Fruit fly (Drosophila melanogaster) whole organism, embryonic: Measurements from ENCODE around the gene CG9391.
A peak's percentile ranks its signal among the peaks of the same experiment; 100 is the strongest.

Experiments used
- Ada2b ChIP-seq: fragments of 200-800 bp; sonication (Bioruptor generic); IDR thresholded peaks from 2 replicates; pipeline ENCODE4 v1.3.6; 2022; ENCODE audit warnings: missing biosample characterization, missing genetic modification characterization
- Antp ChIP-seq: fragments of 200-800 bp; sonication (Bioruptor generic); optimal IDR thresholded peaks from 3 replicates; lab custom pipeline; 2016; ENCODE audit warnings: missing biosample characterization, missing genetic modification characterization
- CG11398 ChIP-seq: fragments of 200-800 bp; sonication (Bioruptor generic); optimal IDR thresholded peaks from 2 replicates; lab custom pipeline; 2016; ENCODE audit warnings: missing biosample characterization, missing genetic modification characterization
- CG11723 ChIP-seq: fragments of 200-800 bp; sonication (Bioruptor generic); optimal IDR thresholded peaks from 2 replicates; lab custom pipeline; 2017; ENCODE audit warnings: missing biosample characterization, mild to moderate bottlenecking, missing genetic modification characterization
- CG15269 ChIP-seq: fragments of 200-800 bp; sonication (Bioruptor generic); optimal IDR thresholded peaks from 2 replicates; lab custom pipeline; 2018; ENCODE audit warnings: missing biosample characterization, mild to moderate bottlenecking, missing genetic modification characterization, moderate library complexity
- CG15479 ChIP-seq: fragments of 200-800 bp; sonication (Bioruptor generic); optimal IDR thresholded peaks from 3 replicates; lab custom pipeline; 2019; ENCODE audit warnings: missing biosample characterization, mild to moderate bottlenecking, missing genetic modification characterization, moderate library complexity
- CG16813 ChIP-seq: fragments of 200-800 bp; sonication (Bioruptor generic); IDR thresholded peaks from 3 replicates; pipeline ENCODE4 v1.3.6; 2022; ENCODE audit warnings: missing biosample characterization, missing genetic modification characterization; ENCODE audit not compliant: partially characterized antibody
- CG17328 ChIP-seq: fragments of 200-800 bp; sonication (Bioruptor generic); IDR thresholded peaks from 2 replicates; pipeline ENCODE4 v1.3.6; 2022; ENCODE audit warnings: missing biosample characterization, missing genetic modification characterization
- CG18262 ChIP-seq: fragments of 200-800 bp; optimal IDR thresholded peaks from 3 replicates; lab custom pipeline; 2019; ENCODE audit warnings: missing biosample characterization, mild to moderate bottlenecking, missing genetic modification characterization, moderate library complexity
- CG3065 ChIP-seq: fragments of 200-800 bp; sonication (Bioruptor generic); optimal IDR thresholded peaks from 2 replicates; lab custom pipeline; 2016; ENCODE audit warnings: missing biosample characterization, missing genetic modification characterization
- CG31441 ChIP-seq: fragments of 200-800 bp; sonication (Bioruptor generic); IDR thresholded peaks from 2 replicates; pipeline ENCODE4 v1.3.6; 2022; ENCODE audit warnings: missing biosample characterization, missing genetic modification characterization
- CG4282 ChIP-seq: fragments of 200-800 bp; sonication (Bioruptor generic); optimal IDR thresholded peaks from 2 replicates; lab custom pipeline; 2016; ENCODE audit warnings: missing biosample characterization, missing genetic modification characterization
- CG6254 ChIP-seq: fragments of 200-800 bp; sonication (Bioruptor generic); optimal IDR thresholded peaks from 3 replicates; lab custom pipeline; 2017; ENCODE audit warnings: mild to moderate bottlenecking, missing biosample characterization, missing genetic modification reagents, missing genetic modification characterization
- CG6689 ChIP-seq: fragments of 200-800 bp; sonication (Bioruptor generic); IDR thresholded peaks from 2 replicates; pipeline ENCODE4 v1.3.6; 2022; ENCODE audit warnings: missing biosample characterization, missing genetic modification characterization
- CG6765 ChIP-seq: fragments of 200-800 bp; sonication (Bioruptor generic); optimal IDR thresholded peaks from 3 replicates; lab custom pipeline; 2017; ENCODE audit warnings: missing biosample characterization, mild to moderate bottlenecking, missing genetic modification characterization
- CG7556 ChIP-seq: fragments of 200-800 bp; sonication (Bioruptor generic); optimal IDR thresholded peaks from 2 replicates; lab custom pipeline; 2017; ENCODE audit warnings: missing biosample characterization, mild to moderate bottlenecking, missing genetic modification characterization
- CG9727 ChIP-seq: fragments of 200-800 bp; sonication (Bioruptor generic); optimal IDR thresholded peaks from 3 replicates; lab custom pipeline; 2017; ENCODE audit warnings: missing biosample characterization, mild to moderate bottlenecking, missing genetic modification characterization
- CkIIα-i1 ChIP-seq: fragments of 200-800 bp; sonication (Bioruptor generic); IDR thresholded peaks from 2 replicates; pipeline ENCODE4 v1.3.6; 2022; ENCODE audit warnings: missing biosample characterization, missing genetic modification characterization
- D19A ChIP-seq: fragments of 200-800 bp; optimal IDR thresholded peaks from 3 replicates; lab custom pipeline; 2019; ENCODE audit warnings: missing biosample characterization, mild to moderate bottlenecking, missing genetic modification characterization, moderate library complexity
- D19B ChIP-seq: fragments of 200-800 bp; sonication (Bioruptor generic); optimal IDR thresholded peaks from 2 replicates; lab custom pipeline; 2017; ENCODE audit warnings: missing biosample characterization, mild to moderate bottlenecking, missing genetic modification characterization
- Dp ChIP-seq: fragments of 200-800 bp; sonication (Bioruptor generic); optimal IDR thresholded peaks from 2 replicates; lab custom pipeline; 2018; ENCODE audit warnings: missing biosample characterization, mild to moderate bottlenecking, missing genetic modification characterization, moderate library complexity
- Fer3 ChIP-seq: fragments of 200-800 bp; sonication (Bioruptor generic); optimal IDR thresholded peaks from 2 replicates; lab custom pipeline; 2018; ENCODE audit warnings: missing biosample characterization, mild to moderate bottlenecking, missing genetic modification characterization, moderate library complexity
- Hand ChIP-seq: fragments of 200-800 bp; sonication (Bioruptor generic); optimal IDR thresholded peaks from 2 replicates; lab custom pipeline; 2017; ENCODE audit warnings: mild to moderate bottlenecking, missing biosample characterization, missing genetic modification reagents, missing genetic modification characterization
- Hmx ChIP-seq: fragments of 200-800 bp; sonication (Bioruptor generic); optimal IDR thresholded peaks from 2 replicates; lab custom pipeline; 2016; ENCODE audit warnings: missing biosample characterization, missing genetic modification characterization
- NFAT ChIP-seq: fragments of 200-800 bp; sonication (Bioruptor generic); IDR thresholded peaks from 2 replicates; pipeline ENCODE4 v1.3.6; 2022; ENCODE audit warnings: missing biosample characterization, missing genetic modification characterization
- Pdp1 ChIP-seq, 2 experiments: fragments of 200-800 bp; sonication (Bioruptor generic); optimal IDR thresholded peaks; 3 replicates each; lab custom pipeline; 2016; ENCODE audit warnings: missing biosample characterization in 2 of 2, missing genetic modification characterization in 2 of 2, mild to moderate bottlenecking in 1 of 2, moderate library complexity in 1 of 2
- Six4 ChIP-seq: fragments of 200-800 bp; sonication (Bioruptor generic); optimal IDR thresholded peaks from 2 replicates; lab custom pipeline; 2016; ENCODE audit warnings: missing biosample characterization, missing genetic modification characterization
- Sox102F ChIP-seq: fragments of 200-800 bp; sonication (Bioruptor generic); optimal IDR thresholded peaks from 2 replicates; lab custom pipeline; 2018; ENCODE audit warnings: missing biosample characterization, mild to moderate bottlenecking, missing genetic modification characterization, moderate library complexity
- Xrp1 ChIP-seq: fragments of 200-800 bp; sonication (Bioruptor generic); IDR thresholded peaks from 2 replicates; pipeline ENCODE4 v1.3.6; 2022; ENCODE audit warnings: missing biosample characterization, missing genetic modification characterization
- br ChIP-seq: fragments of >200 bp; optimal IDR thresholded peaks from 2 replicates; lab custom pipeline; 2017
- cg ChIP-seq: fragments of 200-800 bp; sonication (Bioruptor generic); optimal IDR thresholded peaks from 3 replicates; lab custom pipeline; 2019; ENCODE audit warnings: missing biosample characterization, mild to moderate bottlenecking, missing genetic modification characterization, moderate library complexity
- chm ChIP-seq: fragments of 200-800 bp; sonication (Bioruptor generic); IDR thresholded peaks from 2 replicates; pipeline ENCODE4 v1.3.6; 2022; ENCODE audit warnings: missing biosample characterization, missing genetic modification characterization
- eve ChIP-seq, 2 experiments: fragments of >200 bp; optimal IDR thresholded peaks; 2 replicates each; lab custom pipeline; 2017; ENCODE audit warnings: missing biosample characterization in 2 of 2, missing genetic modification characterization in 2 of 2
- ewg ChIP-seq: fragments of 200-800 bp; sonication (Bioruptor generic); optimal IDR thresholded peaks from 3 replicates; lab custom pipeline; 2017; ENCODE audit warnings: mild to moderate bottlenecking, missing biosample characterization, missing genetic modification reagents, missing genetic modification characterization
- gem ChIP-seq: fragments of 200-800 bp; sonication (Bioruptor generic); optimal IDR thresholded peaks from 2 replicates; lab custom pipeline; 2019; ENCODE audit warnings: missing biosample characterization, mild to moderate bottlenecking, missing genetic modification characterization, moderate library complexity
- jigr1 ChIP-seq: fragments of 200-800 bp; sonication (Bioruptor generic); IDR thresholded peaks from 3 replicates; pipeline ENCODE4 v1.3.6; 2022; ENCODE audit warnings: missing biosample characterization, missing genetic modification characterization
- jumu ChIP-seq: fragments of 200-800 bp; sonication (Bioruptor generic); optimal IDR thresholded peaks from 3 replicates; lab custom pipeline; 2016; ENCODE audit warnings: missing biosample characterization, missing genetic modification characterization
- kni ChIP-seq: fragments of 200-800 bp; sonication (Bioruptor generic); optimal IDR thresholded peaks from 3 replicates; lab custom pipeline; 2017; ENCODE audit warnings: mild to moderate bottlenecking, missing biosample characterization, missing genetic modification reagents, missing genetic modification characterization
- nmo ChIP-seq: fragments of 200-800 bp; sonication (Bioruptor generic); optimal IDR thresholded peaks from 2 replicates; lab custom pipeline; 2018; ENCODE audit warnings: missing biosample characterization, mild to moderate bottlenecking, missing genetic modification characterization, moderate library complexity
- oc ChIP-seq: fragments of 200-800 bp; sonication (Bioruptor generic); optimal IDR thresholded peaks from 2 replicates; lab custom pipeline; 2018; ENCODE audit warnings: missing biosample characterization, mild to moderate bottlenecking, missing genetic modification characterization, moderate library complexity
- onecut ChIP-seq: fragments of 200-800 bp; sonication (Bioruptor generic); IDR thresholded peaks from 2 replicates; pipeline ENCODE4 v1.3.6; 2022; ENCODE audit warnings: missing biosample characterization, missing genetic modification characterization
- pros ChIP-seq: fragments of 200-800 bp; sonication (Bioruptor generic); optimal IDR thresholded peaks from 3 replicates; lab custom pipeline; 2019; ENCODE audit warnings: missing biosample characterization, mild to moderate bottlenecking, missing genetic modification characterization, moderate library complexity
- ranshi ChIP-seq: fragments of 200-800 bp; sonication (Bioruptor generic); IDR thresholded peaks from 2 replicates; pipeline ENCODE4 v1.3.6; 2022; ENCODE audit warnings: missing biosample characterization, missing genetic modification characterization
- run ChIP-seq: fragments of 200-800 bp; sonication (Bioruptor generic); optimal IDR thresholded peaks from 3 replicates; lab custom pipeline; 2018; ENCODE audit warnings: missing biosample characterization, mild to moderate bottlenecking, missing genetic modification characterization
- stwl ChIP-seq: fragments of 200-800 bp; sonication (Bioruptor generic); optimal IDR thresholded peaks from 3 replicates; lab custom pipeline; 2018; ENCODE audit warnings: missing biosample characterization, mild to moderate bottlenecking, missing genetic modification characterization, moderate library complexity
- tio ChIP-seq: fragments of 200-800 bp; sonication (Bioruptor generic); optimal IDR thresholded peaks from 2 replicates; lab custom pipeline; 2017; ENCODE audit warnings: missing biosample characterization, missing genetic modification characterization, inconsistent platforms
- toy ChIP-seq: fragments of 200-800 bp; sonication (Bioruptor generic); IDR thresholded peaks from 2 replicates; pipeline ENCODE4 v1.3.6; 2022; ENCODE audit warnings: missing biosample characterization, missing genetic modification characterization
- wek ChIP-seq: fragments of 200-800 bp; sonication (Bioruptor generic); optimal IDR thresholded peaks from 3 replicates; lab custom pipeline; 2018; ENCODE audit warnings: missing biosample characterization, mild to moderate bottlenecking, missing genetic modification characterization, moderate library complexity
- z ChIP-seq: fragments of 200-800 bp; sonication (Bioruptor generic); IDR thresholded peaks from 3 replicates; pipeline ENCODE4 v1.3.6; 2022; ENCODE audit warnings: missing biosample characterization, missing genetic modification characterization

Gene CG9391

dm6 chr3L:21259257-21259656, 8.9 kb downstream of the CG9391 start (continued):
- TF ChIP-seq jumu (GFP tag; lab: Kevin White, UChicago) (peak; percentile 3), CG17328 (GFP tag; lab: Robert Waterston, UW) (0 out of 2 replicates have a peak, but pooled peaks have one; percentile 4), CG16813 (GFP tag; lab: Robert Waterston, UW) (no peak), z (GFP tag; lab: Robert Waterston, UW) (no peak), D19B (no peak), pros (GFP tag; lab: Kevin White, UChicago) (no peak), NFAT (no peak), CG7556 (GFP tag; lab: Kevin White, UChicago) (no peak), CG6765 (GFP tag; lab: Kevin White, UChicago) (no peak), run (tag; lab: Kevin White, UChicago) (no peak), cg (peak; percentile 26), Xrp1 (GFP tag; lab: Robert Waterston, UW) (0 out of 2 replicates have a peak, but pooled peaks have one; percentile 6), Hand (GFP tag; lab: Kevin White, UChicago) (no peak), Dp (GFP tag; lab: Kevin White, UChicago) (no peak), Antp (no peak), ranshi (GFP tag; lab: Robert Waterston, UW) (no peak), CG31441 (0 out of 2 replicates have a peak, but pooled peaks have one; percentile 14), CG6254 (GFP tag; lab: Kevin White, UChicago) (peak; percentile 9), Sox102F (GFP tag; lab: Kevin White, UChicago) (peak; percentile 65), D19A (tag; lab: Kevin White, UChicago) (peak; percentile 47), CG6689 (GFP tag; lab: Robert Waterston, UW) (peak; percentile 36; the same call in 1 of the 2 replicates), br (lab: Kevin White, UChicago) (no peak), CG18262 (tag; lab: Kevin White, UChicago) (peak; percentile 18), CG15269 (tag; lab: Kevin White, UChicago) (no peak), CG9727 (GFP tag; lab: Kevin White, UChicago) (no peak), chm (GFP tag; lab: Robert Waterston, UW) (0 out of 2 replicates have a peak, but pooled peaks have one; percentile 25), CG11723 (GFP tag; lab: Kevin White, UChicago) (no peak), CkIIα-i1 (GFP tag; lab: Robert Waterston, UW) (no peak), ewg (peak; percentile 32), CG3065 (GFP tag; lab: Kevin White, UChicago) (no peak), CG15479 (GFP tag; lab: Kevin White, UChicago) (no peak), Six4 (GFP tag; lab: Kevin White, UChicago) (no peak), nmo (GFP tag; lab: Kevin White, UChicago) (peak; percentile 11), Hmx (GFP tag; lab: Kevin White, UChicago) (no peak), onecut (GFP tag; lab: Robert Waterston, UW) (no peak), gem (tag; lab: Kevin White, UChicago) (peak; percentile 38)

- peak in 1 of 2 experiments; percentile 69 for TF ChIP-seq Pdp1 (GFP tag; optimal IDR thresholded peaks at IDR 0.05; lab: Kevin White, UChicago)
- TF ChIP-seq tio (GFP tag; lab: Kevin White, UChicago): no peak
- TF ChIP-seq toy (GFP tag; lab: Robert Waterston, UW): no peak
- TF ChIP-seq stwl (tag; lab: Kevin White, UChicago): no peak
- no peak for TF ChIP-seq CG11398
- no peak for TF ChIP-seq Fer3
- no peak for TF ChIP-seq kni (GFP tag; lab: Kevin White, UChicago)
- TF ChIP-seq jigr1 (GFP tag; lab: Robert Waterston, UW): no peak
- no peak for TF ChIP-seq wek (GFP tag; lab: Kevin White, UChicago)
- no peak for TF ChIP-seq CG4282
- TF ChIP-seq Ada2b (GFP tag; lab: Robert Waterston, UW): no peak
- TF ChIP-seq eve (GFP tag; optimal IDR thresholded peaks at IDR 0.05; lab: Kevin White, UChicago): peak in 1 of 2 experiments; percentile 7
- TF ChIP-seq oc: no peak
- TF ChIP-seq CG11723 (GFP tag; lab: Kevin White, UChicago): no peak
Observed at dm6 chr3L:21257731-21258130, 10.4 kb downstream of the CG9391 start, which contains the start of gene CG43218. Gene CG43218, plus strand, starts transcription at chr3L:21258020.
